Worm (Caenorhabditis elegans) whole organism, dauer: Measurements from ENCODE around the gene mtrr-1.

Source experiments
- unc-62 ChIP-seq: sonication (generic microtip); optimal IDR thresholded peaks from 2 replicates; lab custom pipeline; 2017; ENCODE audit warnings: missing biosample characterization, missing genetic modification reagents, missing genetic modification characterization

The mtrr-1 gene

ce11 chrII:9282065-9282464, 3.7 kb upstream of the mtrr-1 start:
- no peak for TF ChIP-seq unc-62 (GFP tag; lab: Kevin White, UChicago)

ce11 chrII:9282787-9283186, 3.0 kb upstream of the mtrr-1 start:
- no peak for TF ChIP-seq unc-62 (GFP tag; lab: Kevin White, UChicago)

ce11 chrII:9283668-9284357, 2.0 kb upstream of the mtrr-1 start:
- no peak for TF ChIP-seq unc-62 (GFP tag; lab: Kevin White, UChicago)

- TF ChIP-seq unc-62 (GFP tag; lab: Kevin White, UChicago) = no peak
These were observed 1.2 kb upstream of the mtrr-1 start for ce11 chrII:9284358-9285170.

ce11 chrII:9289127-9289526, 3.4 kb downstream of the mtrr-1 start:
- no peak for TF ChIP-seq unc-62 (GFP tag; lab: Kevin White, UChicago)

ce11 chrII:9291632-9292031, 5.9 kb downstream of the mtrr-1 start, which contains the start of gene acs-7:
Gene acs-7, plus strand, starts transcription at chrII:9292017.
- no peak for TF ChIP-seq unc-62 (GFP tag; lab: Kevin White, UChicago)

ce11 chrII:9295678-9296077, 9.9 kb downstream of the mtrr-1 start, which contains the start of gene C01G6.9:
Gene C01G6.9, minus strand, starts transcription at chrII:9295818.
- no peak for TF ChIP-seq unc-62 (GFP tag; lab: Kevin White, UChicago)

- no peak for TF ChIP-seq unc-62 (GFP tag; lab: Kevin White, UChicago)
These were observed 13.9 kb downstream of the mtrr-1 start for ce11 chrII:9299679-9300078.

- no peak for TF ChIP-seq unc-62 (GFP tag; lab: Kevin White, UChicago)
These were observed 15.3 kb downstream of the mtrr-1 start for ce11 chrII:9301065-9301464.

- no peak for TF ChIP-seq unc-62 (GFP tag; lab: Kevin White, UChicago)
These were observed 17.8 kb downstream of the mtrr-1 start for ce11 chrII:9303545-9303944.

ce11 chrII:9304849-9305248, 19.1 kb downstream of the mtrr-1 start:
- TF ChIP-seq unc-62 (GFP tag; lab: Kevin White, UChicago) = no peak

ce11 chrII:9305575-9305974, 19.8 kb downstream of the mtrr-1 start:
- no peak for TF ChIP-seq unc-62 (GFP tag; lab: Kevin White, UChicago)

ce11 chrII:9306835-9307234, 21.1 kb downstream of the mtrr-1 start:
- TF ChIP-seq unc-62 (GFP tag; lab: Kevin White, UChicago) = no peak

ce11 chrII:9308614-9309046, 22.9 kb downstream of the mtrr-1 start:
- no peak for TF ChIP-seq unc-62 (GFP tag; lab: Kevin White, UChicago)

- no peak for TF ChIP-seq unc-62 (GFP tag; lab: Kevin White, UChicago)
These were observed 24.4 kb downstream of the mtrr-1 start, which contains the start of gene cam-1 for ce11 chrII:9310204-9310603. Gene cam-1, minus strand, starts transcription at chrII:9310304.

- TF ChIP-seq unc-62 (GFP tag; lab: Kevin White, UChicago) = no peak
These were observed 25.0 kb downstream of the mtrr-1 start for ce11 chrII:9310794-9311193.
